Fruit fly (Drosophila melanogaster) whole organism, wandering third instar larva: ENCODE results near the gene CG43355.

Experiments used
- CrebA ChIP-seq: fragments of 200-800 bp; sonication (Bioruptor generic); optimal IDR thresholded peaks from 2 replicates; lab custom pipeline; 2016; ENCODE audit warnings: missing biosample characterization, mild to moderate bottlenecking, missing genetic modification characterization, borderline replicate concordance
- Mio ChIP-seq: sonication (Bioruptor generic); optimal IDR thresholded peaks from 2 replicates; lab custom pipeline; 2016; ENCODE audit warnings: missing biosample characterization, missing genetic modification characterization

DNA sequence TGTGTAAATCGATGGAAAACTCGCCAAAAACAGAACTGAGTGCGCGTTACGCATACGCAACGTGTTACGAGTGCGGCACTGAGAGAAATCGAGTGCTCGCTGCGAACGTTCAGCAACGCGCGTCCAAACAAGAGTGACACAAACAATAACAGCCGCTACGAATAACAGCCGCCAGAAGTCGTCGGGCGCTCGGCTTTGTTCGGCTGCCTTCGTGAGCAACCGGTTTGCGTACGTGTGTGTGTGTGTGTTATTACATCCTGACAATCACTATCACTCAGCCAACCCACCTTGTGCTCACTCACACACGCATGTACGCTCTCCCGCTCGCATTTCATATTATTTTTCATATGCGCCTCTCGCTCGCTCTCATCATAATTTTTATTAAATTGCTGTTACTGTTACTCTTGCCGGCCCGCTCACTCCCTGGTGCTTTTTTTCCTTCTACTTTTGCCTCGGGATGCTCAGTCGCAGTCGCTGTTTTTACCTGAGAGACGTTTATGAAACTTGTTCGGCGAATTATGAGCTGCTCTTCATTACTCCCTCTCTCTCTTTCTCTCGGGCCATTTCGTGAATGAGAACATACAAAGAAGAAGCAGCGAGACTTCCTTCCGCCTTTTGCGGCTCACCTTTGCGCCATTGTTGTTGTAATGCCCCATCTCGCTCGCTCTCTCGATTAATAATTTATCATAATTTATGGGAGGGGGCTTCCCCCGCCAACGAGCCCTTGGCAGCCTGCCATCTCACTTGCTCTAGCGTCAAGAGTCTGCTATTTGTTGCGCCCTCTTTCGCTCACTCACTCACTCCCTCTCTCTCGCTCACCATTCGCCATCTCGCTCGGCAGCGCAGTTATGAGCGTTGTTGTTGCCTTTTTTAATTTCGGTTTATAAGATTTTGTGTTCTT, 38.8 kb upstream of the CG43355 start, which contains the start of gene salm:
- TF ChIP-seq Mio (no peak), CrebA (GFP tag; lab: Kevin White, UChicago) (no peak)
